Worm (Caenorhabditis elegans): ENCODE measurements around the gene clec-158.

DNA sequence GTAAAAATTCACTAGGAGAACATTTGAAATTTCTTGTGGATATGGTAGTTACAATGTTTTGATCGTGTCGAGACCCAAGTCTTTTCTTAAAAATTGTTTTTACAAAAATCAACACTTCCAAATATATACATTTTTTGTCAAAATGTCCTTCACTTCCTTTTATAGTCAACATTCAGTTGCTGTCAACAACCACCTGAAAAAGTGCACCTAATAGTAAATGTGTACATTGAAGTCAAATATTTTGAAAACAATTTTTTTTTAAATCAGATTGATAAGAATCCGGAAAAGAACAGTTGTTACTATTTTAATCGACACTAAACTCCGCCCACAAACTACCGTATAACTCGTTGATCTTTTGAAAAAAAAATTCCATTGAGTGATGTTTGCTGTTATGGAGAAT, 36.3 kb upstream of the clec-158 start:
- TF ChIP-seq unc-39 (tag; optimal IDR thresholded peaks at IDR 0.05) = no peak
- no peak for TF ChIP-seq lin-39 (tag; optimal IDR thresholded peaks at IDR 0.05)
- no peak for TF ChIP-seq gmeb-1 (tag; optimal IDR thresholded peaks at IDR 0.05)
- no peak for TF ChIP-seq unc-62 (GFP tag; optimal IDR thresholded peaks at IDR 0.05)
- no peak for TF ChIP-seq lsy-2 (tag; optimal IDR thresholded peaks at IDR 0.05)
- no peak for TF ChIP-seq blmp-1 (tag; optimal IDR thresholded peaks at IDR 0.05; ENCODE audit: insufficient read depth)
- no peak for TF ChIP-seq Y55F3AM.14 (GFP tag; optimal IDR thresholded peaks at IDR 0.05)
- no peak for TF ChIP-seq sem-4 (tag; optimal IDR thresholded peaks at IDR 0.05)
- no peak for TF ChIP-seq ama-1 (optimal IDR thresholded peaks at IDR 0.05)
- no peak for TF ChIP-seq elt-3 (tag; optimal IDR thresholded peaks at IDR 0.05)
- TF ChIP-seq nhr-237 (tag; optimal IDR thresholded peaks at IDR 0.05) = no peak
- TF ChIP-seq unc-55 (GFP tag; optimal IDR thresholded peaks at IDR 0.05) = no peak
- no peak for TF ChIP-seq ztf-11 (tag; optimal IDR thresholded peaks at IDR 0.05)
- TF ChIP-seq nhr-25 (tag; optimal IDR thresholded peaks at IDR 0.05) = no peak

All from whole organism, L2 larva.